Worm (Caenorhabditis elegans) whole organism, L4 larva: ENCODE data around the gene fbxa-105.

Experiments
- D1046.2 ChIP-seq: fragments of 200-800 bp; sonication (Bioruptor generic); IDR thresholded peaks from 2 replicates; pipeline ENCODE4 v1.3.6; 2022; ENCODE audit warnings: missing genetic modification characterization, missing compliant biosample characterization
- F10B5.3 ChIP-seq: sonication (generic microtip); optimal IDR thresholded peaks from 2 replicates; lab custom pipeline; 2016; ENCODE audit warnings: mild to moderate bottlenecking, missing genetic modification characterization, missing compliant biosample characterization
- F37D6.2 ChIP-seq: sonication (generic microtip); optimal IDR thresholded peaks from 2 replicates; lab custom pipeline; 2016; ENCODE audit warnings: mild to moderate bottlenecking, missing genetic modification characterization, missing compliant biosample characterization
- F49E8.2 ChIP-seq: sonication (generic microtip); optimal IDR thresholded peaks from 2 replicates; lab custom pipeline; 2016; ENCODE audit warnings: missing compliant biosample characterization, mild to moderate bottlenecking, missing genetic modification characterization, borderline replicate concordance
- T20F7.1 ChIP-seq: fragments of 200-800 bp; sonication (Bioruptor generic); optimal IDR thresholded peaks from 2 replicates; lab custom pipeline; 2018; ENCODE audit warnings: mild to moderate bottlenecking, missing genetic modification characterization, missing compliant biosample characterization
- Y75B8A.6 ChIP-seq: fragments of 200-800 bp; sonication (Bioruptor generic); IDR thresholded peaks from 2 replicates; pipeline ENCODE4 v1.3.6; 2022; ENCODE audit warnings: missing genetic modification reagents, missing genetic modification characterization, missing compliant biosample characterization
- ZK337.2 ChIP-seq: fragments of 200-800 bp; sonication (Bioruptor generic); IDR thresholded peaks from 2 replicates; pipeline ENCODE4 v1.3.6; 2022; ENCODE audit warnings: missing genetic modification reagents, missing genetic modification characterization, missing compliant biosample characterization
- aha-1 ChIP-seq: fragments of 150-350 bp; peaks from one replicate; lab custom pipeline; 2014; ENCODE audit warnings: missing biosample characterization, missing genetic modification characterization
- aly-2 ChIP-seq: sonication (generic microtip); optimal IDR thresholded peaks from 2 replicates; lab custom pipeline; 2018; ENCODE audit warnings: missing biosample characterization, missing genetic modification characterization
- arid-1 ChIP-seq: fragments of 200-800 bp; sonication (Bioruptor generic); conservative IDR thresholded peaks from 2 replicates; pipeline ENCODE4 v1.3.6; 2022; ENCODE audit warnings: missing genetic modification reagents, missing genetic modification characterization, missing compliant biosample characterization
- ceh-20 ChIP-seq: fragments of 200-800 bp; sonication (Bioruptor generic); IDR thresholded peaks from 2 replicates; pipeline ENCODE4 v1.3.6; 2022; ENCODE audit warnings: missing genetic modification reagents, missing genetic modification characterization, missing compliant biosample characterization
- ceh-62 ChIP-seq: sonication (generic microtip); optimal IDR thresholded peaks from 2 replicates; lab custom pipeline; 2017; ENCODE audit warnings: missing biosample characterization, missing genetic modification characterization
- ces-1 ChIP-seq: fragments of 150-350 bp; sonication (generic microtip); optimal IDR thresholded peaks from 4 replicates; lab custom pipeline; 2014; ENCODE audit warnings: missing biosample characterization, missing genetic modification reagents, missing genetic modification characterization
- daf-16 ChIP-seq, 3 experiments: sonication (generic microtip); optimal IDR thresholded peaks; 2 replicates each; lab custom pipeline; 2016 to 2017; ENCODE audit warnings: missing genetic modification characterization in 3 of 3, missing genetic modification reagents in 3 of 3, mild to moderate bottlenecking in 2 of 3, missing compliant biosample characterization in 2 of 3, missing biosample characterization in 1 of 3, moderate library complexity in 1 of 3
- dmd-9 ChIP-seq: fragments of 200-800 bp; sonication (Bioruptor generic); IDR thresholded peaks from 2 replicates; pipeline ENCODE4 v1.3.6; 2022; ENCODE audit warnings: missing genetic modification reagents, missing genetic modification characterization, missing compliant biosample characterization
- dpl-1 ChIP-seq: fragments of 150-350 bp; optimal IDR thresholded peaks from 2 replicates; lab custom pipeline; 2014; ENCODE audit warnings: missing biosample characterization, missing genetic modification reagents, missing genetic modification characterization
- duxl-1 ChIP-seq: sonication (generic microtip); optimal IDR thresholded peaks from 2 replicates; lab custom pipeline; 2016; ENCODE audit warnings: mild to moderate bottlenecking, missing genetic modification characterization, moderate library complexity, missing compliant biosample characterization; ENCODE audit not compliant: poor library complexity
- fos-1 ChIP-seq: fragments of 150-350 bp; optimal IDR thresholded peaks from 2 replicates; lab custom pipeline; 2014; ENCODE audit warnings: missing biosample characterization, missing genetic modification characterization
- hif-1 ChIP-seq, 2 experiments: sonication (generic microtip); optimal IDR thresholded peaks; 2 replicates each; lab custom pipeline; 2016 to 2017; ENCODE audit warnings: missing compliant biosample characterization in 2 of 2, missing genetic modification characterization in 2 of 2, missing genetic modification reagents in 2 of 2, missing genotype in 2 of 2, mild to moderate bottlenecking in 1 of 2
- hlh-11 ChIP-seq: fragments of 200-800 bp; sonication (Bioruptor generic); optimal IDR thresholded peaks from 2 replicates; lab custom pipeline; 2018; ENCODE audit warnings: mild to moderate bottlenecking, missing genetic modification characterization, missing compliant biosample characterization
- hlh-30 ChIP-seq: sonication (generic microtip); optimal IDR thresholded peaks from 2 replicates; lab custom pipeline; 2017; ENCODE audit warnings: antibody characterized with exemption, mild to moderate bottlenecking, missing genetic modification characterization, missing compliant biosample characterization; ENCODE audit not compliant: insufficient read depth
- lim-7 ChIP-seq: fragments of 200-800 bp; sonication (Bioruptor generic); IDR thresholded peaks from 2 replicates; pipeline ENCODE4 v1.3.6; 2022; ENCODE audit warnings: missing genetic modification characterization, missing compliant biosample characterization
- lin-13 ChIP-seq: fragments of 150-350 bp; optimal IDR thresholded peaks from 2 replicates; lab custom pipeline; 2014; ENCODE audit warnings: missing biosample characterization, missing genetic modification reagents, missing genetic modification characterization
- lin-29 ChIP-seq: fragments of 200-800 bp; sonication (Bioruptor generic); IDR thresholded peaks from 2 replicates; pipeline ENCODE4 v1.3.6; 2022; ENCODE audit warnings: missing genetic modification reagents, missing genetic modification characterization, missing compliant biosample characterization
- lsy-2 ChIP-seq, 2 experiments: fragments of 150-350 bp in 1 of 2; sonication (generic microtip) in 1 of 2; optimal IDR thresholded peaks; 2 replicates each; lab custom pipeline; 2014 to 2017; ENCODE audit warnings: missing biosample characterization in 2 of 2, missing genetic modification characterization in 2 of 2
- madf-5 ChIP-seq, 2 experiments: fragments of 200-800 bp; sonication (Bioruptor generic); IDR thresholded peaks; 2 replicates each; pipeline ENCODE4 v1.3.6; 2022; ENCODE audit warnings: missing compliant biosample characterization in 2 of 2, missing genetic modification characterization in 2 of 2
- mdt-29 ChIP-seq: fragments of 200-800 bp; sonication (Bioruptor generic); IDR thresholded peaks from 2 replicates; pipeline ENCODE4 v1.3.6; 2022; ENCODE audit warnings: missing genetic modification reagents, missing genetic modification characterization, missing compliant biosample characterization
- mep-1 ChIP-seq: fragments of 150-350 bp; sonication (generic microtip); optimal IDR thresholded peaks from 3 replicates; lab custom pipeline; 2014; ENCODE audit warnings: missing biosample characterization, missing genetic modification characterization
- nhr-102 ChIP-seq: sonication (generic microtip); optimal IDR thresholded peaks from 2 replicates; lab custom pipeline; 2016; ENCODE audit warnings: mild to moderate bottlenecking, missing genetic modification characterization, moderate library complexity, missing compliant biosample characterization
- nhr-11 ChIP-seq: fragments of 150-350 bp; optimal IDR thresholded peaks from 2 replicates; lab custom pipeline; 2014; ENCODE audit warnings: missing biosample characterization, missing genetic modification characterization
- nhr-237 ChIP-seq: sonication (generic microtip); optimal IDR thresholded peaks from 2 replicates; lab custom pipeline; 2017; ENCODE audit warnings: missing biosample characterization, missing genetic modification characterization
- nhr-42 ChIP-seq: fragments of 200-800 bp; sonication (Bioruptor generic); IDR thresholded peaks from 2 replicates; pipeline ENCODE4 v1.3.6; 2022; ENCODE audit warnings: missing genetic modification characterization, missing compliant biosample characterization
- nhr-6 ChIP-seq: fragments of 150-350 bp; optimal IDR thresholded peaks from 2 replicates; lab custom pipeline; 2014; ENCODE audit warnings: missing biosample characterization, missing genetic modification characterization
- nhr-76 ChIP-seq: fragments of 150-350 bp; optimal IDR thresholded peaks from 2 replicates; lab custom pipeline; 2014; ENCODE audit warnings: missing biosample characterization, missing genetic modification characterization
- pha-4 ChIP-seq, 2 experiments: fragments of 150-350 bp in 1 of 2; fragments of 200-800 bp in 1 of 2; sonication (Bioruptor generic) in 1 of 2; IDR thresholded peaks in 1 of 2; optimal IDR thresholded peaks in 1 of 2; 2 replicates each; pipeline versions ENCODE4 v1.3.6 to Lab custom; 2014 to 2022; ENCODE audit warnings: missing genetic modification characterization in 2 of 2, missing genetic modification reagents in 2 of 2, missing biosample characterization in 1 of 2, missing compliant biosample characterization in 1 of 2
- unc-130 ChIP-seq: sonication (generic microtip); optimal IDR thresholded peaks from 2 replicates; lab custom pipeline; 2016; ENCODE audit warnings: missing genetic modification reagents, missing genetic modification characterization, missing compliant biosample characterization
- unc-39 ChIP-seq: sonication (generic microtip); optimal IDR thresholded peaks from 2 replicates; lab custom pipeline; 2017; ENCODE audit warnings: missing biosample characterization, missing genetic modification characterization
- unc-62 ChIP-seq, 3 experiments: fragments of 150-350 bp in 1 of 3; sonication (generic microtip); optimal IDR thresholded peaks in 2 of 3; peaks in 1 of 3; 1 replicate in 1 of 3; 2 replicates in 2 of 3; lab custom pipeline; 2014 to 2017; ENCODE audit warnings: missing biosample characterization in 3 of 3, missing genetic modification characterization in 3 of 3, missing genetic modification reagents in 3 of 3, missing genotype in 1 of 3
- vab-7 ChIP-seq: fragments of 200-800 bp; sonication (Bioruptor generic); IDR thresholded peaks from 2 replicates; pipeline ENCODE4 v1.3.6; 2022; ENCODE audit warnings: missing genetic modification reagents, missing genetic modification characterization, missing compliant biosample characterization
- zag-1 ChIP-seq: fragments of 150-350 bp; optimal IDR thresholded peaks from 2 replicates; lab custom pipeline; 2014; ENCODE audit warnings: missing biosample characterization, missing genetic modification characterization
- ztf-7 ChIP-seq: fragments of 150-350 bp; optimal IDR thresholded peaks from 2 replicates; lab custom pipeline; 2014; ENCODE audit warnings: missing biosample characterization, missing genetic modification characterization

Gene fbxa-105

DNA sequence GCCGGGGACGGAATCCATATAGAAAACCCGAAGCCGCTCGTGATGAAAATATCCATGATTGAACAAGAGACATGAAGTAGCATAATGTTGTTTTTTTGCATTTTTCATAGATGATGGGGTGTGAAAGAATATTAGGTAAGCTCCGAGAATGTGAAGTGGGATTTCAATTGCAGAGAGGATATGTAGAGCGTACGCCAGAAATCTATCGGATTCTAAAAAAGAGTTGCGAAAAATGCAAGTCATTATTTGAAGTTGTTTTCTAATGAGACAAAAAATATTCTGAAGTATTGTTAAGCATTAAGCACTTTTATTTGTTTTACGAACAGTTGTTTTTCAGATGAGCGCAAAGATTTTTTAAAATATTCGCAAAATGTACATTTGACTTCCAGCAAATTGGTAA is 32.5 kb upstream of the fbxa-105 start, which contains the start of gene F18E3.10:
Gene F18E3.10, minus strand, starts transcription at position 101 of the 400 bp plus-strand sequence.
- TF ChIP-seq lin-29 (GFP tag; lab: Robert Waterston, UW) (no peak), unc-62 (GFP tag; optimal IDR thresholded peaks at IDR 0.05 in 1 of 2; lab: Kevin White, UChicago) (peak in 1 of 2 experiments; percentile 74), unc-62 (tag; optimal IDR thresholded peaks at IDR 0.05; lab: Kevin White, UChicago) (no peak)

DNA sequence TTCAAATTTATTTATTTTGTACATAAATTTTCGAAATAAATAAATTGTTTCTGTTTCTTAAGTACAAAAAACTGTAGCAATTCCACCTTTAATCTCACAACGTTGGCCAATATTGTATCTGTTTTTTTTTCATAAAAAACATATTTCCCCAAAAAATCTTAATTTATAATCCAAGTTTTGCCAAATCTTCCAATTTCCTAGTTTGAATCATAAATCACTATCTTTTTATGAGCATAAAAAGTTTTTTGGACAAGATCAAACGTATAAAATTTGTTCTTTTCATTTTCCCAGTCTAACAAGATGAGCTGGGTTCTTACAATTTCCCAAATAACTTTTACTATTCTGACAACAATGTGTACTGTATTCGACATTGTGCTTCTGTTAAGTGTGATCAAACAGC is 28.3 kb upstream of the fbxa-105 start, which contains the start of gene srxa-4:
Gene srxa-4, plus strand, starts transcription at position 301 of the 400 bp plus-strand sequence.
- TF ChIP-seq dpl-1 (GFP tag; lab: Kevin White, UChicago) (no peak), pha-4 (GFP tag; IDR thresholded peaks at IDR 0.05; lab: Robert Waterston, UW) (no peak), pha-4 (tag; optimal IDR thresholded peaks at IDR 0.05; lab: Kevin White, UChicago) (no peak), daf-16 (GFP tag; optimal IDR thresholded peaks at IDR 0.05; lab: Kevin White, UChicago) (no peak), daf-16 (tag; optimal IDR thresholded peaks at IDR 0.05; lab: Kevin White, UChicago) (no peak), T20F7.1 (GFP tag; lab: Kevin White, UChicago) (no peak), Y75B8A.6 (GFP tag; lab: Robert Waterston, UW) (no peak), F37D6.2 (tag; lab: Kevin White, UChicago) (no peak)

- no peak for TF ChIP-seq unc-130 (GFP tag; lab: Kevin White, UChicago)
- TF ChIP-seq lsy-2 (tag; optimal IDR thresholded peaks at IDR 0.05; lab: Kevin White, UChicago): no peak
- no peak for TF ChIP-seq hlh-11 (tag; lab: Kevin White, UChicago)
- TF ChIP-seq duxl-1 (tag; lab: Kevin White, UChicago): peak; percentile 17
- no peak for TF ChIP-seq aly-2
- no peak for TF ChIP-seq nhr-76 (tag; lab: Kevin White, UChicago)
- TF ChIP-seq lin-13: no peak
- no peak for TF ChIP-seq mep-1 (tag; lab: Kevin White, UChicago)
- TF ChIP-seq unc-39 (tag; lab: Kevin White, UChicago): no peak
- TF ChIP-seq hif-1 (tag; optimal IDR thresholded peaks at IDR 0.05; lab: Kevin White, UChicago): peak in 1 of 2 experiments; percentile 70
- peak; percentile 97 for TF ChIP-seq aha-1 (tag; lab: Kevin White, UChicago)
- no peak for TF ChIP-seq D1046.2 (GFP tag; lab: Robert Waterston, UW)
- no peak for TF ChIP-seq daf-16 (GFP tag; optimal IDR thresholded peaks at IDR 0.05; lab: Kevin White, UChicago)
- no peak for TF ChIP-seq daf-16 (tag; optimal IDR thresholded peaks at IDR 0.05; lab: Kevin White, UChicago)
- TF ChIP-seq dmd-9 (GFP tag; lab: Robert Waterston, UW): no peak
- no peak for TF ChIP-seq lim-7 (GFP tag; lab: Robert Waterston, UW)
- peak in 1 of 2 experiments; percentile 90 for TF ChIP-seq unc-62 (GFP tag; optimal IDR thresholded peaks at IDR 0.05 in 1 of 2; lab: Kevin White, UChicago)
- no peak for TF ChIP-seq unc-62 (tag; optimal IDR thresholded peaks at IDR 0.05; lab: Kevin White, UChicago)
These were observed 25.3 kb upstream of the fbxa-105 start, which contains the start of gene srw-67 for ce11 chrV:7417018-7417716. TSS of gene srw-67 (plus strand) at chrV:7417660.

ce11 chrV:7416569-7416968 is 24.7 kb upstream of the fbxa-105 start:
- TF ChIP-seq F10B5.3 (tag; lab: Kevin White, UChicago) (no peak), nhr-11 (tag; lab: Kevin White, UChicago) (no peak), nhr-237 (no peak), mep-1 (tag; lab: Kevin White, UChicago) (no peak), nhr-42 (GFP tag; lab: Robert Waterston, UW) (no peak), nhr-102 (peak; percentile 5), lim-7 (GFP tag; lab: Robert Waterston, UW) (no peak), ztf-7 (tag; lab: Kevin White, UChicago) (no peak), ceh-20 (no peak), F49E8.2 (no peak), ceh-62 (tag; lab: Kevin White, UChicago) (no peak), zag-1 (tag; lab: Kevin White, UChicago) (no peak), hlh-30 (tag; lab: Kevin White, UChicago) (no peak), fos-1 (tag; lab: Kevin White, UChicago) (no peak), nhr-6 (tag; lab: Kevin White, UChicago) (no peak), madf-5 (GFP tag; IDR thresholded peaks at IDR 0.05; lab: Robert Waterston, UW) (no peak), lin-29 (GFP tag; lab: Robert Waterston, UW) (no peak), T20F7.1 (GFP tag; lab: Kevin White, UChicago) (peak; percentile 14), ZK337.2 (GFP tag; lab: Robert Waterston, UW) (no peak), vab-7 (GFP tag; lab: Robert Waterston, UW) (no peak), mdt-29 (GFP tag; lab: Robert Waterston, UW) (no peak), ces-1 (GFP tag; lab: Kevin White, UChicago) (no peak), arid-1 (GFP tag; lab: Robert Waterston, UW) (no peak), aha-1 (tag; lab: Kevin White, UChicago) (peak; percentile 89), daf-16 (GFP tag; optimal IDR thresholded peaks at IDR 0.05; lab: Kevin White, UChicago) (no peak), daf-16 (tag; optimal IDR thresholded peaks at IDR 0.05; lab: Kevin White, UChicago) (no peak)
- TF ChIP-seq, all 104 proteins: peak for 3
